Worm (Caenorhabditis elegans): ENCODE results near the gene F28A12.3.
A peak's percentile ranks its signal among the peaks of the same experiment; 100 is the strongest.

F28A12.3 gene

DNA sequence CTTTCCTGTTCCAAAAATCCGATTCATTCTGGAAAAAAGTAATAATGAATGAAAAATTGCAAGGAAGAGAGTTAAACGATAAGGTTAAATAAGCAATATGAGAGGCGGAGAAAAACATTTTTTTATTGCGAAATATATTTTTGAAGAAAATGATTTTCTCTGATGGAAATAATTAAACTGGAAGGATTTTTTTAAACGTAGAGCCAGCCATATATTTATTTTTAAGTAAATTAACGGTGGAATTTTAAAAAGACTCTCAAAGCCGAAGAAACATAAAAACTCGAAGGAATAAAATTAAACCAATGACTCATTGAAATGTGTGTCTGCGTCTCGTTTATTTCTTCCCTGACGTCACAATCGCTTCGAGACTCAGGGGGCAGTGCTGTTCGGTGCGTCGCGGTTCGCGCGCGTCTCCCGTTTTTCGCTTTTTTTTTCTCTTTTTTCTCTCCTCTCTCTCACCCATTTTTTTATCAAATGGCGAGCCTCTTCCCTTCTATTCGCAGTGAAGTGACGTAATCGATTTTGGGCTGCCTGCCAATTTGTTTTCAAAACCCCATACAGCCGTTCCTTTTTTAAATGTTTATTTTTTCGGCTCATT, 35.0 kb downstream of the F28A12.3 start, which contains the start of gene vps-60 (continued):
- peak; percentile 98 for TF ChIP-seq lin-14 (GFP tag; optimal IDR thresholded peaks at IDR 0.05)
- no peak for TF ChIP-seq efl-3 (GFP tag; optimal IDR thresholded peaks at IDR 0.05)
- TF ChIP-seq C04F5.9 (tag; optimal IDR thresholded peaks at IDR 0.05) = peak; percentile 29
- no peak for TF ChIP-seq hlh-17 (GFP tag; optimal IDR thresholded peaks at IDR 0.05; ENCODE audit: borderline replicate concordance)
- no peak for TF ChIP-seq alr-1 (tag; optimal IDR thresholded peaks at IDR 0.05; ENCODE audit: borderline replicate concordance)
- 0 out of 2 replicates have a peak, but pooled peaks have one; percentile 46 for TF ChIP-seq mab-9 (GFP tag; IDR thresholded peaks at IDR 0.05)
- peak; percentile 96 for TF ChIP-seq jun-1 (tag; optimal IDR thresholded peaks at IDR 0.05)
- peak; percentile 89 for TF ChIP-seq unc-86 (tag; optimal IDR thresholded peaks at IDR 0.05)
- peak; percentile 84 for TF ChIP-seq nhr-237 (tag; optimal IDR thresholded peaks at IDR 0.05)
- TF ChIP-seq zag-1 (tag; optimal IDR thresholded peaks at IDR 0.05) = peak; percentile 83
- TF ChIP-seq swsn-7 (tag; optimal IDR thresholded peaks at IDR 0.05) = peak; percentile 94
- peak; percentile 34 for TF ChIP-seq hpl-2 (GFP tag; optimal IDR thresholded peaks at IDR 0.05)
- no peak for TF ChIP-seq vab-15 (tag; optimal IDR thresholded peaks at IDR 0.05)
- no peak for TF ChIP-seq C34B4.2 (tag; optimal IDR thresholded peaks at IDR 0.05)
- TF ChIP-seq efl-1 (optimal IDR thresholded peaks at IDR 0.05) = peak; percentile 84 to 89
- peak; percentile 68 to 96 for TF ChIP-seq efl-1 (GFP tag; optimal IDR thresholded peaks at IDR 0.05 in 1 of 2)
- peak; percentile 95 for TF ChIP-seq tbx-2 (tag; optimal IDR thresholded peaks at IDR 0.05)
- TF ChIP-seq nhr-28 (tag; optimal IDR thresholded peaks at IDR 0.05) = no peak
- peak; percentile 94 for TF ChIP-seq nhr-47 (tag; optimal IDR thresholded peaks at IDR 0.05)
- peak; percentile 79 for TF ChIP-seq elt-2 (tag; optimal IDR thresholded peaks at IDR 0.05)
- TF ChIP-seq lin-35 (GFP tag; optimal IDR thresholded peaks at IDR 0.05) = peak; percentile 87 to 90
- peak; percentile 80 for TF ChIP-seq lin-15B (tag; optimal IDR thresholded peaks at IDR 0.05)
- peak; percentile 10 for TF ChIP-seq F16B12.6 (tag; optimal IDR thresholded peaks at IDR 0.05)
- TF ChIP-seq fos-1 (tag; optimal IDR thresholded peaks at IDR 0.05) = peak; percentile 98
- TF ChIP-seq ceh-88 (GFP tag; IDR thresholded peaks at IDR 0.05) = peak; percentile 77; the same call in 1 of the 2 replicates
- TF ChIP-seq dsc-1 (tag; optimal IDR thresholded peaks at IDR 0.05) = peak; percentile 91
- TF ChIP-seq pax-3 (tag; optimal IDR thresholded peaks at IDR 0.05) = peak; percentile 87
- TF ChIP-seq egl-13 (tag; optimal IDR thresholded peaks at IDR 0.05) = peak; percentile 88
- peak; percentile 73 to 82 (median 81) for TF ChIP-seq dpl-1 (GFP tag; optimal IDR thresholded peaks at IDR 0.05)
- TF ChIP-seq ceh-63 (GFP tag; optimal IDR thresholded peaks at IDR 0.05) = no peak
- no peak for TF ChIP-seq unc-30 (tag; optimal IDR thresholded peaks at IDR 0.05)
- TF ChIP-seq unc-130 (tag; optimal IDR thresholded peaks at IDR 0.05) = peak; percentile 89

DNA sequence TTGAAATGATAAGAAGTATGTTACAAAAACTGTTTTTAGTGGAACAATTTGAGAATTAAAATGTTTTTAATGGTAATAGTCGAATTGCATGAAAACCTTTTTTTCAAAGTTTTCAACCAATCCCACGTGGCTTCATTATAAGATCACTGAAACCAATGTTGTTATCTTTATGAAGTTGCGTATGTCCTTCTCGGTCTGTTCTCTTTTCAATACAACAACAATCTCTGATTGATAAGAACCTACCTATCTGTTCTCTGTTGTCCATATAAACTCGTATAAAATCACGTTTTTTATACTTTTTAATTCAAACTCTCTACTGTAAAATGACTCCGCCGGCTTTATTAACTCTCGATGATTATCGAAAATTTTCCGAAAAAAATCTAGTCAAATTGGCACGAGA, 37.9 kb downstream of the F28A12.3 start, which contains the start of gene F41E6.5:
TSS of gene F41E6.5 (plus strand) at position 209 of the 400 bp plus-strand sequence.
- TF ChIP-seq nhr-11 (tag; optimal IDR thresholded peaks at IDR 0.05) (no peak), lir-3 (tag; optimal IDR thresholded peaks at IDR 0.05; ENCODE audit: poor library complexity) (no peak), nhr-237 (tag; optimal IDR thresholded peaks at IDR 0.05) (no peak), ceh-82 (tag; optimal IDR thresholded peaks at IDR 0.05) (no peak), elt-3 (tag; optimal IDR thresholded peaks at IDR 0.05) (peak in 3 of 6 experiments; percentile 12 to 91 (median 24)), C04F5.9 (tag; optimal IDR thresholded peaks at IDR 0.05) (no peak), sox-4 (tag; optimal IDR thresholded peaks at IDR 0.05) (no peak), mdl-1 (tag; optimal IDR thresholded peaks at IDR 0.05) (peak in 1 of 2 experiments; percentile 4), elt-2 (tag; optimal IDR thresholded peaks at IDR 0.05) (peak; percentile 41), C34B4.2 (tag; optimal IDR thresholded peaks at IDR 0.05) (no peak), rnt-1 (tag; optimal IDR thresholded peaks at IDR 0.05) (no peak), nhr-47 (tag; optimal IDR thresholded peaks at IDR 0.05) (no peak), ets-5 (GFP tag; IDR thresholded peaks at IDR 0.05) (no peak), unc-98 (GFP tag; IDR thresholded peaks at IDR 0.05) (no peak), efl-1 (optimal IDR thresholded peaks at IDR 0.05) (no peak), efl-1 (GFP tag; optimal IDR thresholded peaks at IDR 0.05 in 1 of 2) (no peak), blmp-1 (tag; optimal IDR thresholded peaks at IDR 0.05) (peak; percentile 23), nhr-85 (tag) (peak; percentile 66), fkh-10 (GFP tag; optimal IDR thresholded peaks at IDR 0.05) (no peak), aly-2 (tag; optimal IDR thresholded peaks at IDR 0.05) (no peak), lin-14 (GFP tag; optimal IDR thresholded peaks at IDR 0.05) (peak; percentile 8), dsc-1 (tag; optimal IDR thresholded peaks at IDR 0.05) (no peak), zip-4 (GFP tag; optimal IDR thresholded peaks at IDR 0.05) (no peak), alr-1 (tag; optimal IDR thresholded peaks at IDR 0.05; ENCODE audit: borderline replicate concordance) (no peak), hpl-2 (GFP tag; optimal IDR thresholded peaks at IDR 0.05) (no peak), snpc-4 (tag; optimal IDR thresholded peaks at IDR 0.05) (no peak), nhr-71 (tag; optimal IDR thresholded peaks at IDR 0.05) (peak; percentile 2), nhr-90 (tag; optimal IDR thresholded peaks at IDR 0.05; ENCODE audit: poor library complexity) (no peak), lin-35 (GFP tag; optimal IDR thresholded peaks at IDR 0.05) (peak in 1 of 2 experiments; percentile 26), ama-1 (optimal IDR thresholded peaks at IDR 0.05) (no peak)
